Worm (Caenorhabditis elegans) whole organism, mixed stage, embryonic: ENCODE measurements around the gene nas-17.

Source experiments
- hlh-1 ChIP-seq: fragments of 150-350 bp; optimal IDR thresholded peaks from 2 replicates; lab custom pipeline; 2014; ENCODE audit warnings: missing biosample characterization, missing genetic modification reagents, missing genetic modification characterization
- lin-13 ChIP-seq: fragments of 150-350 bp; optimal IDR thresholded peaks from 2 replicates; lab custom pipeline; 2014; ENCODE audit warnings: missing biosample characterization, missing genetic modification characterization
- mls-2 ChIP-seq: sonication (generic microtip); optimal IDR thresholded peaks from 2 replicates; lab custom pipeline; 2016; ENCODE audit warnings: mild to moderate bottlenecking, missing genetic modification characterization, moderate library complexity, missing compliant biosample characterization
- pha-4 ChIP-seq: fragments of 150-350 bp; optimal IDR thresholded peaks from 2 replicates; lab custom pipeline; 2018; ENCODE audit warnings: missing biosample characterization, missing genetic modification reagents, missing genetic modification characterization
- unc-62 ChIP-seq: fragments of 150-350 bp; optimal IDR thresholded peaks from 2 replicates; lab custom pipeline; 2014; ENCODE audit warnings: missing biosample characterization, missing genetic modification reagents, missing genetic modification characterization

ce11 chrV:11354264-11354663, 44.5 kb upstream of the nas-17 start:
- no peak for TF ChIP-seq pha-4 (tag; lab: Kevin White, UChicago)
- no peak for TF ChIP-seq unc-62 (GFP tag; lab: Kevin White, UChicago)
- no peak for TF ChIP-seq hlh-1 (tag; lab: Kevin White, UChicago)
- no peak for TF ChIP-seq mls-2
- TF ChIP-seq lin-13 (tag; lab: Kevin White, UChicago) = no peak
